Worm (Caenorhabditis elegans) whole organism, L4 larva: Measurements from ENCODE around the gene F40G9.8.

Experiments used
- F10B5.3 ChIP-seq: sonication (generic microtip); optimal IDR thresholded peaks from 2 replicates; lab custom pipeline; 2016; ENCODE audit warnings: mild to moderate bottlenecking, missing genetic modification characterization, missing compliant biosample characterization
- F37D6.2 ChIP-seq: sonication (generic microtip); optimal IDR thresholded peaks from 2 replicates; lab custom pipeline; 2016; ENCODE audit warnings: mild to moderate bottlenecking, missing genetic modification characterization, missing compliant biosample characterization
- F44E2.7 ChIP-seq: fragments of 200-800 bp; sonication (Bioruptor generic); IDR thresholded peaks from 2 replicates; pipeline ENCODE4 v2.1.2; 2022; ENCODE audit warnings: missing genetic modification characterization, missing compliant biosample characterization
- Y105C5A.15 ChIP-seq: fragments of 200-800 bp; sonication (Bioruptor generic); IDR thresholded peaks from 2 replicates; pipeline ENCODE4 v1.3.6; 2022; ENCODE audit warnings: missing genetic modification characterization, missing compliant biosample characterization
- aha-1 ChIP-seq: fragments of 150-350 bp; peaks from one replicate; lab custom pipeline; 2014; ENCODE audit warnings: missing biosample characterization, missing genetic modification characterization
- arid-1 ChIP-seq: fragments of 200-800 bp; sonication (Bioruptor generic); conservative IDR thresholded peaks from 2 replicates; pipeline ENCODE4 v1.3.6; 2022; ENCODE audit warnings: missing genetic modification reagents, missing genetic modification characterization, missing compliant biosample characterization
- ceh-28 ChIP-seq: fragments of 150-350 bp; optimal IDR thresholded peaks from 2 replicates; lab custom pipeline; 2014; ENCODE audit warnings: missing biosample characterization, missing genetic modification reagents, missing genetic modification characterization
- ceh-32 ChIP-seq: sonication (generic microtip); optimal IDR thresholded peaks from 2 replicates; lab custom pipeline; 2016; ENCODE audit warnings: mild to moderate bottlenecking, missing genetic modification characterization, missing compliant biosample characterization; ENCODE audit not compliant: poor library complexity
- ceh-44 ChIP-seq: fragments of 200-800 bp; sonication (Bioruptor generic); IDR thresholded peaks from 2 replicates; pipeline ENCODE4 v1.3.6; 2022; ENCODE audit warnings: missing genetic modification reagents, missing genetic modification characterization, missing compliant biosample characterization
- daf-12 ChIP-seq: fragments of 150-350 bp; optimal IDR thresholded peaks from 2 replicates; lab custom pipeline; 2014; ENCODE audit warnings: missing biosample characterization, missing genetic modification reagents, missing genetic modification characterization
- dve-1 ChIP-seq: sonication (generic microtip); optimal IDR thresholded peaks from 2 replicates; lab custom pipeline; 2017; ENCODE audit warnings: antibody characterized with exemption, mild to moderate bottlenecking, missing genetic modification characterization, missing compliant biosample characterization; ENCODE audit not compliant: insufficient read depth
- egl-43 ChIP-seq: fragments of 200-800 bp; sonication (Bioruptor generic); IDR thresholded peaks from 2 replicates; pipeline ENCODE4 v1.3.6; 2022; ENCODE audit warnings: missing genetic modification reagents, missing genetic modification characterization, missing compliant biosample characterization
- fkh-10 ChIP-seq: fragments of 150-350 bp; optimal IDR thresholded peaks from 2 replicates; lab custom pipeline; 2014; ENCODE audit warnings: missing biosample characterization, missing genetic modification reagents, missing genetic modification characterization
- gei-8 ChIP-seq: fragments of 200-800 bp; sonication (Bioruptor generic); optimal IDR thresholded peaks from 2 replicates; lab custom pipeline; 2018; ENCODE audit warnings: mild to moderate bottlenecking, missing genetic modification characterization, missing compliant biosample characterization
- hif-1 ChIP-seq, 2 experiments: sonication (generic microtip); optimal IDR thresholded peaks; 2 replicates each; lab custom pipeline; 2016 to 2017; ENCODE audit warnings: missing compliant biosample characterization in 2 of 2, missing genetic modification characterization in 2 of 2, missing genetic modification reagents in 2 of 2, missing genotype in 2 of 2, mild to moderate bottlenecking in 1 of 2
- hlh-30 ChIP-seq: sonication (generic microtip); optimal IDR thresholded peaks from 2 replicates; lab custom pipeline; 2017; ENCODE audit warnings: antibody characterized with exemption, mild to moderate bottlenecking, missing genetic modification characterization, missing compliant biosample characterization; ENCODE audit not compliant: insufficient read depth
- lin-29 ChIP-seq: fragments of 200-800 bp; sonication (Bioruptor generic); IDR thresholded peaks from 2 replicates; pipeline ENCODE4 v1.3.6; 2022; ENCODE audit warnings: missing genetic modification reagents, missing genetic modification characterization, missing compliant biosample characterization
- lsy-2 ChIP-seq, 2 experiments: fragments of 150-350 bp in 1 of 2; sonication (generic microtip) in 1 of 2; optimal IDR thresholded peaks; 2 replicates each; lab custom pipeline; 2014 to 2017; ENCODE audit warnings: missing biosample characterization in 2 of 2, missing genetic modification characterization in 2 of 2
- mdl-1 ChIP-seq, 2 experiments: fragments of 150-350 bp in 1 of 2; sonication (generic microtip) in 1 of 2; optimal IDR thresholded peaks; 2 replicates each; lab custom pipeline; 2014 to 2017; ENCODE audit warnings: missing biosample characterization in 2 of 2, missing genetic modification characterization in 2 of 2
- mep-1 ChIP-seq: fragments of 150-350 bp; sonication (generic microtip); optimal IDR thresholded peaks from 3 replicates; lab custom pipeline; 2014; ENCODE audit warnings: missing biosample characterization, missing genetic modification characterization
- mxl-2 ChIP-seq: fragments of 200-800 bp; sonication (Bioruptor generic); conservative IDR thresholded peaks from 2 replicates; pipeline ENCODE4 v1.3.6; 2022; ENCODE audit warnings: missing genetic modification reagents, missing genetic modification characterization, missing compliant biosample characterization
- mxl-3 ChIP-seq: fragments of 200-800 bp; sonication (Bioruptor generic); optimal IDR thresholded peaks from 2 replicates; lab custom pipeline; 2018; ENCODE audit warnings: mild to moderate bottlenecking, missing genetic modification characterization, missing compliant biosample characterization
- nhr-102 ChIP-seq: sonication (generic microtip); optimal IDR thresholded peaks from 2 replicates; lab custom pipeline; 2016; ENCODE audit warnings: mild to moderate bottlenecking, missing genetic modification characterization, moderate library complexity, missing compliant biosample characterization
- nhr-11 ChIP-seq: fragments of 150-350 bp; optimal IDR thresholded peaks from 2 replicates; lab custom pipeline; 2014; ENCODE audit warnings: missing biosample characterization, missing genetic modification characterization
- nhr-111 ChIP-seq: fragments of 200-800 bp; sonication (Bioruptor generic); optimal IDR thresholded peaks from 2 replicates; lab custom pipeline; 2018; ENCODE audit warnings: mild to moderate bottlenecking, missing genetic modification characterization, missing compliant biosample characterization
- nhr-237 ChIP-seq: sonication (generic microtip); optimal IDR thresholded peaks from 2 replicates; lab custom pipeline; 2017; ENCODE audit warnings: missing biosample characterization, missing genetic modification characterization
- nhr-41 ChIP-seq: fragments of 200-800 bp; sonication (Bioruptor generic); IDR thresholded peaks from 2 replicates; pipeline ENCODE4 v1.3.6; 2022; ENCODE audit warnings: missing genetic modification reagents, missing genetic modification characterization, missing compliant biosample characterization
- nhr-42 ChIP-seq: fragments of 200-800 bp; sonication (Bioruptor generic); IDR thresholded peaks from 2 replicates; pipeline ENCODE4 v1.3.6; 2022; ENCODE audit warnings: missing genetic modification characterization, missing compliant biosample characterization
- nhr-76 ChIP-seq: fragments of 150-350 bp; optimal IDR thresholded peaks from 2 replicates; lab custom pipeline; 2014; ENCODE audit warnings: missing biosample characterization, missing genetic modification characterization
- nhr-77 ChIP-seq: fragments of 150-350 bp; optimal IDR thresholded peaks from 2 replicates; lab custom pipeline; 2014; ENCODE audit warnings: missing biosample characterization, missing genetic modification characterization
- php-3 ChIP-seq: fragments of 200-800 bp; sonication (Bioruptor generic); IDR thresholded peaks from 2 replicates; pipeline ENCODE4 v1.3.6; 2022; ENCODE audit warnings: missing genetic modification reagents, missing genetic modification characterization, missing compliant biosample characterization
- pqm-1 ChIP-seq: sonication (generic microtip); optimal IDR thresholded peaks from 2 replicates; lab custom pipeline; 2017; ENCODE audit warnings: missing biosample characterization, missing genetic modification characterization
- rbr-2 ChIP-seq: sonication (generic microtip); optimal IDR thresholded peaks from 2 replicates; lab custom pipeline; 2016; ENCODE audit warnings: missing genotype, missing genetic modification characterization, missing compliant biosample characterization
- sdz-12 ChIP-seq: fragments of 200-800 bp; sonication (Bioruptor generic); optimal IDR thresholded peaks from 2 replicates; lab custom pipeline; 2018; ENCODE audit warnings: mild to moderate bottlenecking, missing genetic modification characterization, missing compliant biosample characterization
- snpc-4 ChIP-seq: fragments of 150-350 bp; optimal IDR thresholded peaks from 2 replicates; lab custom pipeline; 2014; ENCODE audit warnings: missing biosample characterization, missing genetic modification characterization
- tag-97 ChIP-seq: fragments of 200-800 bp; sonication (Bioruptor generic); IDR thresholded peaks from 2 replicates; pipeline ENCODE4 v1.3.6; 2022; ENCODE audit warnings: missing genetic modification characterization, missing compliant biosample characterization
- unc-62 ChIP-seq, 3 experiments: fragments of 150-350 bp in 1 of 3; sonication (generic microtip); optimal IDR thresholded peaks in 2 of 3; peaks in 1 of 3; 1 replicate in 1 of 3; 2 replicates in 2 of 3; lab custom pipeline; 2014 to 2017; ENCODE audit warnings: missing biosample characterization in 3 of 3, missing genetic modification characterization in 3 of 3, missing genetic modification reagents in 3 of 3, missing genotype in 1 of 3
- vab-7 ChIP-seq: fragments of 200-800 bp; sonication (Bioruptor generic); IDR thresholded peaks from 2 replicates; pipeline ENCODE4 v1.3.6; 2022; ENCODE audit warnings: missing genetic modification reagents, missing genetic modification characterization, missing compliant biosample characterization
- zip-11 ChIP-seq: fragments of 200-800 bp; sonication (Bioruptor generic); IDR thresholded peaks from 2 replicates; pipeline ENCODE4 v1.3.6; 2022; ENCODE audit warnings: missing genetic modification characterization, missing compliant biosample characterization
- zip-2 ChIP-seq: fragments of 150-350 bp; optimal IDR thresholded peaks from 2 replicates; lab custom pipeline; 2014; ENCODE audit warnings: missing biosample characterization, missing genetic modification characterization

The F40G9.8 gene

ce11 chrIII:207023-207422 lies 42.3 kb upstream of the F40G9.8 start, which contains the start of gene W10C4.1 (continued):
- TF ChIP-seq daf-12 (tag; lab: Kevin White, UChicago): no peak

- TF ChIP-seq unc-62 (GFP tag; optimal IDR thresholded peaks at IDR 0.05 in 1 of 2; lab: Kevin White, UChicago) (peak in 1 of 2 experiments; percentile 53), unc-62 (tag; optimal IDR thresholded peaks at IDR 0.05; lab: Kevin White, UChicago) (no peak), zip-2 (tag; lab: Kevin White, UChicago) (no peak), F37D6.2 (tag; lab: Kevin White, UChicago) (no peak), ceh-28 (peak; percentile 98)
Measured at ce11 chrIII:203953-204352, 39.3 kb upstream of the F40G9.8 start.

ce11 chrIII:194160-194559 lies 29.5 kb upstream of the F40G9.8 start, which contains the start of gene F40G9.17:
Gene F40G9.17, plus strand, starts transcription at chrIII:194460.
- TF ChIP-seq ceh-44 (GFP tag; lab: Robert Waterston, UW): no peak
- TF ChIP-seq mdl-1 (tag; optimal IDR thresholded peaks at IDR 0.05; lab: Kevin White, UChicago): no peak
- TF ChIP-seq vab-7: no peak

- TF ChIP-seq nhr-42 (no peak), ceh-32 (tag; lab: Kevin White, UChicago) (no peak), mxl-3 (GFP tag; lab: Kevin White, UChicago) (no peak), nhr-237 (no peak), F44E2.7 (no peak), snpc-4 (tag; lab: Kevin White, UChicago) (no peak), vab-7 (no peak), hlh-30 (tag; lab: Kevin White, UChicago) (no peak), nhr-102 (tag; lab: Kevin White, UChicago) (no peak), mep-1 (tag; lab: Kevin White, UChicago) (no peak), nhr-11 (tag; lab: Kevin White, UChicago) (no peak), nhr-111 (GFP tag; lab: Kevin White, UChicago) (no peak), ceh-28 (no peak)
- TF ChIP-seq, all 104 proteins: peak for 0
Measured at ce11 chrIII:191803-192202, 27.1 kb upstream of the F40G9.8 start, which contains the start of gene sec-20. Gene sec-20, plus strand, starts transcription at chrIII:192103.

- TF ChIP-seq nhr-42 (peak; percentile 12; the same call in 1 of the 2 replicates), F10B5.3 (no peak)
- TF ChIP-seq, all 104 proteins: peak for 1
Measured at ce11 chrIII:190686-191085, 26.0 kb upstream of the F40G9.8 start, which contains the start of gene cox-17. Gene cox-17, plus strand, starts transcription at chrIII:190986.

ce11 chrIII:189280-189679 lies 24.6 kb upstream of the F40G9.8 start:
- TF ChIP-seq pqm-1 (tag; lab: Kevin White, UChicago) (no peak), nhr-41 (GFP tag; lab: Robert Waterston, UW) (no peak), nhr-11 (tag; lab: Kevin White, UChicago) (no peak), gei-8 (GFP tag; lab: Kevin White, UChicago) (no peak), aha-1 (tag; lab: Kevin White, UChicago) (peak; percentile 79), sdz-12 (GFP tag; lab: Kevin White, UChicago) (no peak), zip-11 (GFP tag; lab: Robert Waterston, UW) (no peak)

- TF ChIP-seq F10B5.3 (no peak), Y105C5A.15 (GFP tag; lab: Robert Waterston, UW) (no peak), hif-1 (tag; optimal IDR thresholded peaks at IDR 0.05; lab: Kevin White, UChicago) (no peak), php-3 (GFP tag; lab: Robert Waterston, UW) (no peak), nhr-77 (tag; lab: Kevin White, UChicago) (peak; percentile 25), mxl-2 (GFP tag; lab: Robert Waterston, UW) (no peak), nhr-111 (GFP tag; lab: Kevin White, UChicago) (no peak), fkh-10 (no peak), rbr-2 (tag; lab: Kevin White, UChicago) (no peak), dve-1 (tag; lab: Kevin White, UChicago) (no peak), lsy-2 (tag; optimal IDR thresholded peaks at IDR 0.05; lab: Kevin White, UChicago) (peak in 1 of 2 experiments; percentile 26), nhr-42 (no peak), nhr-76 (tag; lab: Kevin White, UChicago) (no peak), tag-97 (GFP tag; lab: Robert Waterston, UW) (no peak), arid-1 (no peak), lin-29 (GFP tag; lab: Robert Waterston, UW) (no peak), egl-43 (no peak)
Measured at ce11 chrIII:188426-188888, 23.8 kb upstream of the F40G9.8 start, which contains the start of gene ubc-20. Gene ubc-20, plus strand, starts transcription at chrIII:188838.
